Worm (Caenorhabditis elegans) whole organism, L4 larva: ENCODE data around the gene spon-1.
A peak's percentile ranks its signal among the peaks of the same experiment; 100 is the strongest.

Source experiments
- F44E2.7 ChIP-seq: fragments of 200-800 bp; sonication (Bioruptor generic); IDR thresholded peaks from 2 replicates; pipeline ENCODE4 v2.1.2; 2022; ENCODE audit warnings: missing genetic modification characterization, missing compliant biosample characterization
- ZK546.5 ChIP-seq, 2 experiments: sonication (generic microtip); optimal IDR thresholded peaks; 2 replicates each; lab custom pipeline; 2017; ENCODE audit warnings: missing biosample characterization in 2 of 2, missing genetic modification characterization in 2 of 2
- ceh-28 ChIP-seq: fragments of 150-350 bp; optimal IDR thresholded peaks from 2 replicates; lab custom pipeline; 2014; ENCODE audit warnings: missing biosample characterization, missing genetic modification reagents, missing genetic modification characterization
- lin-15B ChIP-seq: fragments of 150-350 bp; sonication (generic microtip); optimal IDR thresholded peaks from 3 replicates; lab custom pipeline; 2014; ENCODE audit warnings: missing biosample characterization, missing genetic modification characterization
- nhr-28 ChIP-seq: fragments of 150-350 bp; optimal IDR thresholded peaks from 2 replicates; lab custom pipeline; 2014; ENCODE audit warnings: missing biosample characterization, missing genetic modification characterization
- pqm-1 ChIP-seq: sonication (generic microtip); optimal IDR thresholded peaks from 2 replicates; lab custom pipeline; 2017; ENCODE audit warnings: missing biosample characterization, missing genetic modification characterization
- snpc-4 ChIP-seq: fragments of 150-350 bp; optimal IDR thresholded peaks from 2 replicates; lab custom pipeline; 2014; ENCODE audit warnings: missing biosample characterization, missing genetic modification characterization
- unc-62 ChIP-seq, 3 experiments: fragments of 150-350 bp in 1 of 3; sonication (generic microtip); optimal IDR thresholded peaks in 2 of 3; peaks in 1 of 3; 1 replicate in 1 of 3; 2 replicates in 2 of 3; lab custom pipeline; 2014 to 2017; ENCODE audit warnings: missing biosample characterization in 3 of 3, missing genetic modification characterization in 3 of 3, missing genetic modification reagents in 3 of 3, missing genotype in 1 of 3

DNA sequence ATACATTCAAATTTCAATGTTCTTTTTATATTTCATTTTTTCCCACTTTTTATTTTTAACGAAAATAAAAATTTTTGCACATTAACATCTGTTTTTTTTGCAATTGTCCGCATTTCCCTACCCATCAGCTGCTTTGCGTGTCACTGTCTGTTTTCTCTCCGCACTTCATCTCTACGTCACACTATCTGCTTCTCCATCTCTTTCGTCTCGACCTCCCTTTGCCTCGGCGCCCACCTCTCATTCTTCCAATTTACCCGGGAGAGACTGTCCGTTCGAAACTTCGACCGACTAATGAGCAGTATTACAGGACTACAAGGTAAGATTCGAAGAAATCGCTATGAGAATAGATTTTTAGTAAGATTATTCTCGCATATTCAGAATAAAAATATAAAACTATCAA lies 39.0 kb downstream of the spon-1 start, which contains the start of gene C27H5.2:
- no peak for TF ChIP-seq ceh-28 (tag; lab: Kevin White, UChicago)
- no peak for TF ChIP-seq pqm-1 (tag; lab: Kevin White, UChicago)
- TF ChIP-seq F44E2.7 (GFP tag; lab: Robert Waterston, UW): no peak
- TF ChIP-seq snpc-4 (tag; lab: Kevin White, UChicago): no peak
- TF ChIP-seq nhr-28 (tag; lab: Kevin White, UChicago): peak; percentile 26
- TF ChIP-seq ZK546.5 (tag; optimal IDR thresholded peaks at IDR 0.05; lab: Kevin White, UChicago): no peak
- no peak for TF ChIP-seq unc-62 (GFP tag; optimal IDR thresholded peaks at IDR 0.05 in 1 of 2; lab: Kevin White, UChicago)
- TF ChIP-seq unc-62 (tag; optimal IDR thresholded peaks at IDR 0.05; lab: Kevin White, UChicago): no peak
- no peak for TF ChIP-seq lin-15B
